Worm (Caenorhabditis elegans) whole organism, young adult: Measurements from ENCODE around the gene sknr-1.

Experiments used
- B0035.1 ChIP-seq: sonication (generic microtip); optimal IDR thresholded peaks from 2 replicates; lab custom pipeline; 2016; ENCODE audit warnings: missing genetic modification characterization, mild to moderate bottlenecking, missing compliant biosample characterization, missing genotype, missing genetic modification reagents
- B0336.3 ChIP-seq: fragments of 200-800 bp; sonication (Bioruptor generic); IDR thresholded peaks from 2 replicates; pipeline ENCODE4 v1.3.6; 2022; ENCODE audit warnings: missing genetic modification characterization, missing compliant biosample characterization
- C17E4.6 ChIP-seq: fragments of 200-800 bp; sonication (Bioruptor generic); IDR thresholded peaks from 2 replicates; pipeline ENCODE4 v1.3.6; 2022; ENCODE audit warnings: missing genetic modification reagents, missing genetic modification characterization, missing compliant biosample characterization
- D2030.7 ChIP-seq: fragments of 200-800 bp; sonication (Bioruptor generic); IDR thresholded peaks from 2 replicates; pipeline ENCODE4 v1.3.6; 2022; ENCODE audit warnings: missing genetic modification reagents, missing genetic modification characterization, missing compliant biosample characterization
- F10E7.11 ChIP-seq: sonication (generic microtip); optimal IDR thresholded peaks from 2 replicates; lab custom pipeline; 2017; ENCODE audit warnings: mild to moderate bottlenecking, missing genetic modification characterization, moderate library complexity, missing compliant biosample characterization
- F37B4.10 ChIP-seq: fragments of 200-800 bp; sonication (Bioruptor generic); IDR thresholded peaks from 2 replicates; pipeline ENCODE4 v1.3.6; 2022; ENCODE audit warnings: missing genetic modification characterization, missing compliant biosample characterization
- F49E8.2 ChIP-seq: sonication (generic microtip); optimal IDR thresholded peaks from 3 replicates; lab custom pipeline; 2017; ENCODE audit warnings: missing genetic modification characterization, mild to moderate bottlenecking, missing compliant biosample characterization, antibody characterized with exemption, moderate library complexity; ENCODE audit not compliant: insufficient read depth
- F52B5.7 ChIP-seq: sonication (generic microtip); optimal IDR thresholded peaks from 2 replicates; lab custom pipeline; 2016; ENCODE audit warnings: mild to moderate bottlenecking, missing genetic modification characterization, missing compliant biosample characterization
- F55B11.4 ChIP-seq: sonication (generic microtip); optimal IDR thresholded peaks from 2 replicates; lab custom pipeline; 2016; ENCODE audit warnings: missing compliant biosample characterization, missing genetic modification characterization, borderline replicate concordance; ENCODE audit not compliant: insufficient read depth
- F57C9.4 ChIP-seq: sonication (generic microtip); optimal IDR thresholded peaks from 2 replicates; lab custom pipeline; 2017; ENCODE audit warnings: mild to moderate bottlenecking, missing genetic modification characterization, missing compliant biosample characterization
- K12H6.12 ChIP-seq: fragments of 200-800 bp; sonication (Bioruptor generic); optimal IDR thresholded peaks from 2 replicates; lab custom pipeline; 2018; ENCODE audit warnings: mild to moderate bottlenecking, missing genetic modification characterization, missing compliant biosample characterization
- T07F8.4 ChIP-seq: sonication (generic microtip); optimal IDR thresholded peaks from 2 replicates; lab custom pipeline; 2016; ENCODE audit warnings: mild to moderate bottlenecking, missing genetic modification characterization, moderate library complexity, missing compliant biosample characterization
- Y56A3A.18 ChIP-seq: fragments of 200-800 bp; sonication (Bioruptor generic); IDR thresholded peaks from 2 replicates; pipeline ENCODE4 v1.3.6; 2022; ENCODE audit warnings: missing genetic modification reagents, missing genetic modification characterization, missing compliant biosample characterization
- Y95B8A.8 ChIP-seq: fragments of 200-800 bp; sonication (Bioruptor generic); IDR thresholded peaks from 2 replicates; pipeline ENCODE4 v1.3.6; 2022; ENCODE audit warnings: missing genetic modification reagents, missing genetic modification characterization, missing compliant biosample characterization
- ZK185.1 ChIP-seq: sonication (generic microtip); optimal IDR thresholded peaks from 2 replicates; lab custom pipeline; 2016; ENCODE audit warnings: mild to moderate bottlenecking, missing genetic modification characterization, missing compliant biosample characterization; ENCODE audit not compliant: poor library complexity, severe bottlenecking
- aptf-3 ChIP-seq: fragments of 200-800 bp; sonication (Bioruptor generic); IDR thresholded peaks from 2 replicates; pipeline ENCODE4 v1.3.6; 2022; ENCODE audit warnings: missing genetic modification characterization, missing compliant biosample characterization
- attf-5 ChIP-seq: fragments of 200-800 bp; sonication (Bioruptor generic); optimal IDR thresholded peaks from 2 replicates; lab custom pipeline; 2018; ENCODE audit warnings: mild to moderate bottlenecking, missing genetic modification characterization, missing compliant biosample characterization
- attf-6 ChIP-seq: fragments of 200-800 bp; sonication (Bioruptor generic); IDR thresholded peaks from 2 replicates; pipeline ENCODE4 v1.3.6; 2022; ENCODE audit warnings: missing genetic modification reagents, missing genetic modification characterization, missing compliant biosample characterization
- bed-2 ChIP-seq: fragments of 200-800 bp; sonication (Bioruptor generic); IDR thresholded peaks from 2 replicates; pipeline ENCODE4 v1.3.6; 2022; ENCODE audit warnings: missing genetic modification reagents, missing genetic modification characterization, missing compliant biosample characterization
- ceh-79 ChIP-seq: sonication (generic microtip); optimal IDR thresholded peaks from 2 replicates; lab custom pipeline; 2017; ENCODE audit warnings: mild to moderate bottlenecking, missing genetic modification characterization, missing compliant biosample characterization
- ceh-91 ChIP-seq: fragments of 200-800 bp; sonication (Bioruptor generic); IDR thresholded peaks from 2 replicates; pipeline ENCODE4 v1.3.6; 2022; ENCODE audit warnings: missing genetic modification reagents, missing genetic modification characterization, missing compliant biosample characterization
- chd-7 ChIP-seq: sonication (generic microtip); optimal IDR thresholded peaks from 2 replicates; lab custom pipeline; 2016; ENCODE audit warnings: mild to moderate bottlenecking, missing genetic modification characterization, moderate library complexity, missing compliant biosample characterization
- die-1 ChIP-seq: sonication (generic microtip); optimal IDR thresholded peaks from 2 replicates; lab custom pipeline; 2016; ENCODE audit warnings: missing genotype, mild to moderate bottlenecking, missing genetic modification characterization, missing compliant biosample characterization
- dox-1 ChIP-seq: fragments of 200-800 bp; sonication (Bioruptor generic); IDR thresholded peaks from 2 replicates; pipeline ENCODE4 v1.3.6; 2022; ENCODE audit warnings: missing genetic modification reagents, missing genetic modification characterization, missing compliant biosample characterization
- dpl-1 ChIP-seq: fragments of 150-350 bp; optimal IDR thresholded peaks from 2 replicates; lab custom pipeline; 2014; ENCODE audit warnings: missing biosample characterization, missing genetic modification reagents, missing genetic modification characterization
- egl-18 ChIP-seq: fragments of 200-800 bp; sonication (Bioruptor generic); IDR thresholded peaks from 2 replicates; pipeline ENCODE4 v1.3.6; 2022; ENCODE audit warnings: missing genetic modification reagents, missing genetic modification characterization, missing compliant biosample characterization
- hlh-12 ChIP-seq: sonication (generic microtip); optimal IDR thresholded peaks from 2 replicates; lab custom pipeline; 2016; ENCODE audit warnings: missing genetic modification characterization, missing compliant biosample characterization
- hlh-26 ChIP-seq: fragments of 200-800 bp; sonication (Bioruptor generic); conservative IDR thresholded peaks from 2 replicates; pipeline ENCODE4 v1.3.6; 2022; ENCODE audit warnings: missing genetic modification reagents, missing genetic modification characterization, missing compliant biosample characterization
- hrde-1 ChIP-seq: sonication (generic microtip); optimal IDR thresholded peaks from 2 replicates; lab custom pipeline; 2016; ENCODE audit warnings: missing genetic modification characterization, mild to moderate bottlenecking, missing compliant biosample characterization, moderate library complexity, missing genotype, missing genetic modification reagents, borderline replicate concordance
- let-526 ChIP-seq: fragments of 200-800 bp; sonication (Bioruptor generic); IDR thresholded peaks from 2 replicates; pipeline ENCODE4 v1.3.6; 2022; ENCODE audit warnings: missing genetic modification reagents, missing genetic modification characterization, missing compliant biosample characterization
- let-607 ChIP-seq, 2 experiments: fragments of 200-800 bp in 1 of 2; sonication (Bioruptor generic) in 1 of 2; sonication (generic microtip) in 1 of 2; optimal IDR thresholded peaks; 2 replicates each; lab custom pipeline; 2016 to 2018; ENCODE audit warnings: mild to moderate bottlenecking in 2 of 2, missing compliant biosample characterization in 2 of 2, missing genetic modification characterization in 2 of 2, moderate library complexity in 2 of 2, missing genotype in 1 of 2
- lir-1 ChIP-seq: fragments of 200-800 bp; sonication (Bioruptor generic); conservative IDR thresholded peaks from 2 replicates; pipeline ENCODE4 v1.3.6; 2022; ENCODE audit warnings: missing genetic modification reagents, missing genetic modification characterization, missing compliant biosample characterization
- lsy-27 ChIP-seq: sonication (generic microtip); optimal IDR thresholded peaks from 2 replicates; lab custom pipeline; 2017; ENCODE audit warnings: missing genetic modification characterization, mild to moderate bottlenecking, missing compliant biosample characterization, antibody characterized with exemption, missing genotype, borderline replicate concordance; ENCODE audit not compliant: insufficient read depth
- madf-3 ChIP-seq: fragments of 200-800 bp; sonication (Bioruptor generic); IDR thresholded peaks from 2 replicates; pipeline ENCODE4 v1.3.6; 2022; ENCODE audit warnings: missing genetic modification reagents, missing genetic modification characterization, missing compliant biosample characterization
- mel-28 ChIP-seq: sonication (generic microtip); optimal IDR thresholded peaks from 2 replicates; lab custom pipeline; 2016; ENCODE audit warnings: borderline replicate concordance, mild to moderate bottlenecking, missing genetic modification characterization, missing compliant biosample characterization
- mxl-1 ChIP-seq: sonication (generic microtip); optimal IDR thresholded peaks from 2 replicates; lab custom pipeline; 2016; ENCODE audit warnings: missing genetic modification characterization, missing compliant biosample characterization
- nfyb-1 ChIP-seq: fragments of 200-800 bp; sonication (Bioruptor generic); IDR thresholded peaks from 2 replicates; pipeline ENCODE4 v1.3.6; 2022; ENCODE audit warnings: missing genetic modification reagents, missing genetic modification characterization, missing compliant biosample characterization
- nhr-27 ChIP-seq: fragments of 200-800 bp; sonication (Bioruptor generic); optimal IDR thresholded peaks from 2 replicates; lab custom pipeline; 2018; ENCODE audit warnings: mild to moderate bottlenecking, missing genetic modification characterization, moderate library complexity, missing compliant biosample characterization
- pha-4 ChIP-seq: fragments of 150-350 bp; sonication (generic microtip); optimal IDR thresholded peaks from 2 replicates; lab custom pipeline; 2014; ENCODE audit warnings: missing biosample characterization, missing genetic modification reagents, missing genetic modification characterization
- repo-1 ChIP-seq: sonication (generic microtip); optimal IDR thresholded peaks from 2 replicates; lab custom pipeline; 2017; ENCODE audit warnings: mild to moderate bottlenecking, missing genetic modification characterization, missing compliant biosample characterization
- sptf-2 ChIP-seq: fragments of 200-800 bp; sonication (Bioruptor generic); optimal IDR thresholded peaks from 2 replicates; lab custom pipeline; 2018; ENCODE audit warnings: mild to moderate bottlenecking, missing genetic modification characterization, missing compliant biosample characterization
- tbx-9 ChIP-seq: sonication (generic microtip); optimal IDR thresholded peaks from 2 replicates; lab custom pipeline; 2016; ENCODE audit warnings: borderline replicate concordance, missing genetic modification characterization, inconsistent platforms, missing compliant biosample characterization
- tlf-1 ChIP-seq: fragments of 200-800 bp; sonication (Bioruptor generic); optimal IDR thresholded peaks from 2 replicates; lab custom pipeline; 2018; ENCODE audit warnings: mild to moderate bottlenecking, missing genetic modification characterization, missing compliant biosample characterization
- unc-62 ChIP-seq: fragments of 150-350 bp; optimal IDR thresholded peaks from 2 replicates; lab custom pipeline; 2014; ENCODE audit warnings: missing biosample characterization, missing genetic modification reagents, missing genetic modification characterization
- zim-3 ChIP-seq: sonication (generic microtip); optimal IDR thresholded peaks from 2 replicates; lab custom pipeline; 2017; ENCODE audit warnings: mild to moderate bottlenecking, missing genetic modification characterization, moderate library complexity, missing compliant biosample characterization
- ztf-25 ChIP-seq: fragments of 200-800 bp; sonication (Bioruptor generic); IDR thresholded peaks from 2 replicates; pipeline ENCODE4 v1.3.6; 2022; ENCODE audit warnings: missing genetic modification reagents, missing genetic modification characterization, missing compliant biosample characterization
- ztf-26 ChIP-seq: sonication (generic microtip); optimal IDR thresholded peaks from 2 replicates; lab custom pipeline; 2017; ENCODE audit warnings: missing genetic modification characterization, missing compliant biosample characterization
- ztf-28 ChIP-seq: fragments of 200-800 bp; sonication (Bioruptor generic); IDR thresholded peaks from 2 replicates; pipeline ENCODE4 v1.3.6; 2022; ENCODE audit warnings: missing genetic modification reagents, missing genetic modification characterization, missing compliant biosample characterization
- ztf-6 ChIP-seq: fragments of 200-800 bp; sonication (Bioruptor generic); IDR thresholded peaks from 2 replicates; pipeline ENCODE4 v1.3.6; 2022; ENCODE audit warnings: missing genetic modification reagents, missing genetic modification characterization, missing compliant biosample characterization

The sknr-1 gene

ce11 chrV:2638545-2638944 lies 13.3 kb upstream of the sknr-1 start, which contains the start of gene W02H5.19 (continued):
- TF ChIP-seq ztf-6 (GFP tag; lab: Robert Waterston, UW): no peak
- no peak for TF ChIP-seq hrde-1 (tag; lab: Kevin White, UChicago)
- TF ChIP-seq let-607 (tag; optimal IDR thresholded peaks at IDR 0.05; lab: Kevin White, UChicago): peak in 1 of 2 experiments; percentile 55
- no peak for TF ChIP-seq ztf-25 (GFP tag; lab: Robert Waterston, UW)
- no peak for TF ChIP-seq hlh-12 (tag; lab: Kevin White, UChicago)
- TF ChIP-seq pha-4: no peak
- TF ChIP-seq tbx-9 (tag; lab: Kevin White, UChicago): no peak
- no peak for TF ChIP-seq die-1 (tag; lab: Kevin White, UChicago)
- TF ChIP-seq chd-7 (tag; lab: Kevin White, UChicago): peak; percentile 16
- 0 out of 2 replicates have a peak, but pooled peaks have one; percentile 47 for TF ChIP-seq nfyb-1 (GFP tag; lab: Robert Waterston, UW)
- TF ChIP-seq sptf-2: no peak
- no peak for TF ChIP-seq mxl-1 (tag; lab: Kevin White, UChicago)
- 0 out of 2 replicates have a peak, but pooled peaks have one; percentile 57 for TF ChIP-seq ztf-28 (GFP tag; lab: Robert Waterston, UW)
- TF ChIP-seq hlh-26: no peak
- TF ChIP-seq K12H6.12 (tag; lab: Kevin White, UChicago): peak; percentile 71
- TF ChIP-seq D2030.7: peak; percentile 57; the same call in 1 of the 2 replicates
- no peak for TF ChIP-seq mel-28 (tag; lab: Kevin White, UChicago)
- TF ChIP-seq zim-3 (tag; lab: Kevin White, UChicago): no peak
- no peak for TF ChIP-seq ceh-79
- no peak for TF ChIP-seq Y56A3A.18 (GFP tag; lab: Robert Waterston, UW)
- TF ChIP-seq ceh-91 (GFP tag; lab: Robert Waterston, UW): peak; percentile 48; the same call in 1 of the 2 replicates
- no peak for TF ChIP-seq attf-6 (GFP tag; lab: Robert Waterston, UW)
- peak; percentile 78 for TF ChIP-seq madf-3 (GFP tag; lab: Robert Waterston, UW)
- TF ChIP-seq Y95B8A.8 (GFP tag; lab: Robert Waterston, UW): no peak
- no peak for TF ChIP-seq B0035.1
- no peak for TF ChIP-seq aptf-3
- TF ChIP-seq nhr-27: no peak
- no peak for TF ChIP-seq repo-1 (tag; lab: Kevin White, UChicago)
- TF ChIP-seq F57C9.4 (tag; lab: Kevin White, UChicago): no peak
- TF ChIP-seq F10E7.11 (tag; lab: Kevin White, UChicago): no peak
- no peak for TF ChIP-seq ZK185.1
- no peak for TF ChIP-seq F49E8.2
- TF ChIP-seq ztf-26 (tag; lab: Kevin White, UChicago): no peak
- TF ChIP-seq let-526 (GFP tag; lab: Robert Waterston, UW): no peak
- peak; percentile 93 for TF ChIP-seq bed-2 (GFP tag; lab: Robert Waterston, UW)
- peak; percentile 39 for TF ChIP-seq attf-5 (GFP tag; lab: Kevin White, UChicago)
- TF ChIP-seq B0336.3 (GFP tag; lab: Robert Waterston, UW): 0 out of 2 replicates have a peak, but pooled peaks have one; percentile 18
- TF ChIP-seq F37B4.10: no peak
- no peak for TF ChIP-seq C17E4.6 (GFP tag; lab: Robert Waterston, UW)
- no peak for TF ChIP-seq F52B5.7 (tag; lab: Kevin White, UChicago)
- no peak for TF ChIP-seq unc-62 (GFP tag; lab: Kevin White, UChicago)
- no peak for TF ChIP-seq tlf-1 (GFP tag; lab: Kevin White, UChicago)
- TF ChIP-seq lsy-27: no peak
- TF ChIP-seq egl-18 (GFP tag; lab: Robert Waterston, UW): no peak
- TF ChIP-seq lir-1 (GFP tag; lab: Robert Waterston, UW): peak; percentile 69; the same call in 1 of the 2 replicates
- TF ChIP-seq dpl-1 (GFP tag; lab: Kevin White, UChicago): peak; percentile 85
- TF ChIP-seq F55B11.4 (tag; lab: Kevin White, UChicago): no peak
- peak; percentile 80 for TF ChIP-seq dox-1 (GFP tag; lab: Robert Waterston, UW)
- no peak for TF ChIP-seq T07F8.4 (tag; lab: Kevin White, UChicago)
